Fruit fly (Drosophila melanogaster) whole organism, embryonic: ENCODE measurements around the gene CG10274.

ENCODE experiments used
- Ada2b ChIP-seq: fragments of 200-800 bp; sonication (Bioruptor generic); IDR thresholded peaks from 2 replicates; pipeline ENCODE4 v1.3.6; 2022; ENCODE audit warnings: missing biosample characterization, missing genetic modification characterization
- CG10654 ChIP-seq: fragments of 200-800 bp; sonication (Bioruptor generic); optimal IDR thresholded peaks from 2 replicates; lab custom pipeline; 2016; ENCODE audit warnings: missing biosample characterization, missing genetic modification characterization
- CG10959 ChIP-seq: fragments of 200-800 bp; sonication (Bioruptor generic); IDR thresholded peaks from 2 replicates; pipeline ENCODE4 v1.3.6; 2022; ENCODE audit warnings: missing biosample characterization, missing genetic modification characterization
- CG13287 ChIP-seq: fragments of 200-800 bp; sonication (Bioruptor generic); IDR thresholded peaks from 2 replicates; pipeline ENCODE4 v1.3.6; 2022; ENCODE audit warnings: missing biosample characterization, missing genetic modification characterization; ENCODE audit not compliant: partially characterized antibody
- CG1647 ChIP-seq: fragments of 200-800 bp; sonication (Bioruptor generic); optimal IDR thresholded peaks from 3 replicates; lab custom pipeline; 2016; ENCODE audit warnings: missing biosample characterization, missing genetic modification characterization
- CG16813 ChIP-seq: fragments of 200-800 bp; sonication (Bioruptor generic); IDR thresholded peaks from 3 replicates; pipeline ENCODE4 v1.3.6; 2022; ENCODE audit warnings: missing biosample characterization, missing genetic modification characterization; ENCODE audit not compliant: partially characterized antibody
- CG16815 ChIP-seq: fragments of 200-800 bp; sonication (Bioruptor generic); optimal IDR thresholded peaks from 3 replicates; lab custom pipeline; 2017; ENCODE audit warnings: missing biosample characterization, mild to moderate bottlenecking, missing genetic modification characterization
- CG17328 ChIP-seq: fragments of 200-800 bp; sonication (Bioruptor generic); IDR thresholded peaks from 2 replicates; pipeline ENCODE4 v1.3.6; 2022; ENCODE audit warnings: missing biosample characterization, missing genetic modification characterization
- CG1792 ChIP-seq: fragments of 200-800 bp; sonication (Bioruptor generic); optimal IDR thresholded peaks from 2 replicates; lab custom pipeline; 2016; ENCODE audit warnings: missing biosample characterization, missing genetic modification characterization
- CG18619 ChIP-seq: fragments of 200-800 bp; sonication (Bioruptor generic); optimal IDR thresholded peaks from 3 replicates; lab custom pipeline; 2017; ENCODE audit warnings: missing biosample characterization, mild to moderate bottlenecking, missing genetic modification characterization
- CG2116 ChIP-seq: fragments of 200-800 bp; sonication (Bioruptor generic); optimal IDR thresholded peaks from 3 replicates; lab custom pipeline; 2018; ENCODE audit warnings: missing biosample characterization, mild to moderate bottlenecking, missing genetic modification characterization
- CG2120 ChIP-seq: fragments of 200-800 bp; sonication (Bioruptor generic); optimal IDR thresholded peaks from 3 replicates; lab custom pipeline; 2016; ENCODE audit warnings: missing biosample characterization, missing genetic modification characterization
- CG2202 ChIP-seq: fragments of 200-800 bp; sonication (Bioruptor generic); optimal IDR thresholded peaks from 2 replicates; lab custom pipeline; 2018; ENCODE audit warnings: missing biosample characterization, mild to moderate bottlenecking, missing genetic modification characterization
- CG2875 ChIP-seq: fragments of 200-800 bp; sonication (Bioruptor generic); optimal IDR thresholded peaks from 2 replicates; lab custom pipeline; 2017; ENCODE audit warnings: missing biosample characterization, mild to moderate bottlenecking, missing genetic modification characterization, missing genetic modification reagents
- CG3163 ChIP-seq: fragments of 200-800 bp; sonication (Bioruptor generic); optimal IDR thresholded peaks from 3 replicates; lab custom pipeline; 2016; ENCODE audit warnings: missing biosample characterization, missing genetic modification characterization
- CG6689 ChIP-seq: fragments of 200-800 bp; sonication (Bioruptor generic); IDR thresholded peaks from 2 replicates; pipeline ENCODE4 v1.3.6; 2022; ENCODE audit warnings: missing biosample characterization, missing genetic modification characterization
- CG7786 ChIP-seq: fragments of 200-800 bp; sonication (Bioruptor generic); optimal IDR thresholded peaks from 2 replicates; lab custom pipeline; 2016; ENCODE audit warnings: missing biosample characterization, missing genetic modification characterization
- Chrac-16 ChIP-seq: fragments of 200-800 bp; sonication (Bioruptor generic); optimal IDR thresholded peaks from 3 replicates; lab custom pipeline; 2016; ENCODE audit warnings: missing biosample characterization, missing genetic modification characterization
- E2f1 ChIP-seq: fragments of 200-800 bp; sonication (Bioruptor generic); IDR thresholded peaks from 2 replicates; pipeline ENCODE4 v1.3.6; 2022; ENCODE audit warnings: missing biosample characterization, missing genetic modification characterization
- ERR ChIP-seq: fragments of 200-800 bp; sonication (Bioruptor generic); optimal IDR thresholded peaks from 2 replicates; lab custom pipeline; 2016; ENCODE audit warnings: missing biosample characterization, missing genetic modification characterization
- Ets65A ChIP-seq: fragments of 200-800 bp; sonication (Bioruptor generic); peaks from one replicate; lab custom pipeline; 2016; ENCODE audit warnings: missing biosample characterization, missing genetic modification characterization
- Hr78 ChIP-seq, 2 experiments: fragments of 200-800 bp in 1 of 2; fragments of >200 bp in 1 of 2; sonication (Bioruptor generic) in 1 of 2; optimal IDR thresholded peaks; 2 replicates each; lab custom pipeline; 2017 to 2019; ENCODE audit warnings: missing biosample characterization in 2 of 2, missing genetic modification characterization in 2 of 2, mild to moderate bottlenecking in 1 of 2, moderate library complexity in 1 of 2
- MBD-R2 ChIP-seq: fragments of 200-800 bp; sonication (Bioruptor generic); IDR thresholded peaks from 2 replicates; pipeline ENCODE4 v1.3.6; 2022; ENCODE audit warnings: missing biosample characterization, missing genetic modification characterization
- Max ChIP-seq: fragments of 200-800 bp; sonication (Bioruptor generic); optimal IDR thresholded peaks from 2 replicates; lab custom pipeline; 2016; ENCODE audit warnings: missing biosample characterization, mild to moderate bottlenecking, missing genetic modification characterization
- Myb ChIP-seq: fragments of 200-800 bp; sonication (Bioruptor generic); optimal IDR thresholded peaks from 2 replicates; lab custom pipeline; 2016; ENCODE audit warnings: missing biosample characterization, missing genetic modification characterization
- NC2β ChIP-seq: fragments of 200-800 bp; sonication (Bioruptor generic); optimal IDR thresholded peaks from 2 replicates; lab custom pipeline; 2016; ENCODE audit warnings: missing biosample characterization, missing genetic modification characterization
- Side ChIP-seq: fragments of 200-800 bp; sonication (Bioruptor generic); optimal IDR thresholded peaks from 2 replicates; lab custom pipeline; 2016; ENCODE audit warnings: missing biosample characterization, missing genetic modification characterization
- bcd ChIP-seq: fragments of 200-800 bp; sonication (Bioruptor generic); optimal IDR thresholded peaks from 2 replicates; lab custom pipeline; 2017; ENCODE audit warnings: missing biosample characterization, mild to moderate bottlenecking, missing genetic modification characterization
- bigmax ChIP-seq: fragments of 200-800 bp; sonication (Bioruptor generic); optimal IDR thresholded peaks from 2 replicates; lab custom pipeline; 2018; ENCODE audit warnings: missing biosample characterization, mild to moderate bottlenecking, missing genetic modification characterization
- btn ChIP-seq: fragments of 200-800 bp; sonication (Bioruptor generic); optimal IDR thresholded peaks from 2 replicates; lab custom pipeline; 2016; ENCODE audit warnings: missing biosample characterization, missing genetic modification characterization
- crol ChIP-seq: fragments of 200-800 bp; sonication (Bioruptor generic); IDR thresholded peaks from 2 replicates; pipeline ENCODE4 v1.3.6; 2022; ENCODE audit warnings: missing biosample characterization, missing genetic modification characterization
- da ChIP-seq: fragments of 200-800 bp; sonication (Bioruptor generic); optimal IDR thresholded peaks from 2 replicates; lab custom pipeline; 2016; ENCODE audit warnings: missing biosample characterization, missing genetic modification characterization
- dmrt99B ChIP-seq: fragments of 200-800 bp; sonication (Bioruptor generic); optimal IDR thresholded peaks from 2 replicates; lab custom pipeline; 2018; ENCODE audit warnings: missing biosample characterization, mild to moderate bottlenecking, missing genetic modification characterization, moderate library complexity
- dysf ChIP-seq: fragments of 200-800 bp; sonication (Bioruptor generic); IDR thresholded peaks from 3 replicates; pipeline ENCODE4 v1.3.6; 2022; ENCODE audit warnings: missing biosample characterization, missing genetic modification characterization
- gce ChIP-seq: fragments of 200-800 bp; sonication (Bioruptor generic); IDR thresholded peaks from 3 replicates; pipeline ENCODE4 v1.3.6; 2022; ENCODE audit warnings: missing biosample characterization, missing genetic modification characterization
- grn ChIP-seq: fragments of 200-800 bp; sonication (Bioruptor generic); optimal IDR thresholded peaks from 3 replicates; lab custom pipeline; 2017; ENCODE audit warnings: missing biosample characterization, missing genetic modification characterization
- ind ChIP-seq: fragments of 200-800 bp; sonication (Bioruptor generic); optimal IDR thresholded peaks from 3 replicates; lab custom pipeline; 2016; ENCODE audit warnings: missing biosample characterization, missing genetic modification characterization
- jumu ChIP-seq: fragments of 200-800 bp; sonication (Bioruptor generic); optimal IDR thresholded peaks from 3 replicates; lab custom pipeline; 2016; ENCODE audit warnings: missing biosample characterization, missing genetic modification characterization
- mam ChIP-seq: fragments of 200-800 bp; sonication (Bioruptor generic); optimal IDR thresholded peaks from 3 replicates; lab custom pipeline; 2016; ENCODE audit warnings: missing biosample characterization, missing genetic modification characterization
- prd ChIP-seq, 3 experiments: fragments of >200 bp in 2 of 3; fragments of 200-800 bp in 1 of 3; sonication (Bioruptor generic) in 1 of 3; optimal IDR thresholded peaks in 2 of 3; IDR thresholded peaks in 1 of 3; 2 replicates in 2 of 3; 3 replicates in 1 of 3; pipeline versions ENCODE4 v1.3.6 to Lab custom; 2017 to 2022; ENCODE audit warnings: missing biosample characterization in 1 of 3, missing genetic modification characterization in 1 of 3
- pzg ChIP-seq: fragments of 200-800 bp; sonication (Bioruptor generic); optimal IDR thresholded peaks from 3 replicates; lab custom pipeline; 2018; ENCODE audit warnings: missing biosample characterization, mild to moderate bottlenecking, missing genetic modification characterization, moderate library complexity
- repo ChIP-seq: fragments of 200-800 bp; sonication (Bioruptor generic); optimal IDR thresholded peaks from 2 replicates; lab custom pipeline; 2016; ENCODE audit warnings: missing biosample characterization, missing genetic modification characterization
- sens-2 ChIP-seq: fragments of 200-800 bp; sonication (Bioruptor generic); IDR thresholded peaks from 2 replicates; pipeline ENCODE4 v1.3.6; 2022; ENCODE audit warnings: missing biosample characterization, missing genetic modification characterization
- sim ChIP-seq: fragments of 200-800 bp; sonication (Bioruptor generic); IDR thresholded peaks from 2 replicates; pipeline ENCODE4 v1.3.6; 2022; ENCODE audit warnings: missing biosample characterization, missing genetic modification characterization
- sqz ChIP-seq: fragments of 200-800 bp; sonication (Bioruptor generic); optimal IDR thresholded peaks from 3 replicates; lab custom pipeline; 2018; ENCODE audit warnings: missing biosample characterization, mild to moderate bottlenecking, missing genetic modification characterization
- trem ChIP-seq: fragments of 200-800 bp; optimal IDR thresholded peaks from 3 replicates; lab custom pipeline; 2019; ENCODE audit warnings: missing biosample characterization, mild to moderate bottlenecking, missing genetic modification characterization, moderate library complexity
- ttk ChIP-seq: fragments of 200-800 bp; sonication (Bioruptor generic); IDR thresholded peaks from 2 replicates; pipeline ENCODE4 v2.1.2; 2022; ENCODE audit warnings: missing biosample characterization, missing genetic modification characterization
- tup ChIP-seq: fragments of 200-800 bp; sonication (Bioruptor generic); optimal IDR thresholded peaks from 2 replicates; lab custom pipeline; 2016; ENCODE audit warnings: missing biosample characterization, mild to moderate bottlenecking, missing genetic modification characterization, moderate library complexity
- twi ChIP-seq: fragments of 200-800 bp; optimal IDR thresholded peaks from 2 replicates; lab custom pipeline; 2019; ENCODE audit warnings: missing biosample characterization, mild to moderate bottlenecking, missing genetic modification characterization, moderate library complexity
- z ChIP-seq: fragments of 200-800 bp; sonication (Bioruptor generic); IDR thresholded peaks from 3 replicates; pipeline ENCODE4 v1.3.6; 2022; ENCODE audit warnings: missing biosample characterization, missing genetic modification characterization

The CG10274 gene

DNA sequence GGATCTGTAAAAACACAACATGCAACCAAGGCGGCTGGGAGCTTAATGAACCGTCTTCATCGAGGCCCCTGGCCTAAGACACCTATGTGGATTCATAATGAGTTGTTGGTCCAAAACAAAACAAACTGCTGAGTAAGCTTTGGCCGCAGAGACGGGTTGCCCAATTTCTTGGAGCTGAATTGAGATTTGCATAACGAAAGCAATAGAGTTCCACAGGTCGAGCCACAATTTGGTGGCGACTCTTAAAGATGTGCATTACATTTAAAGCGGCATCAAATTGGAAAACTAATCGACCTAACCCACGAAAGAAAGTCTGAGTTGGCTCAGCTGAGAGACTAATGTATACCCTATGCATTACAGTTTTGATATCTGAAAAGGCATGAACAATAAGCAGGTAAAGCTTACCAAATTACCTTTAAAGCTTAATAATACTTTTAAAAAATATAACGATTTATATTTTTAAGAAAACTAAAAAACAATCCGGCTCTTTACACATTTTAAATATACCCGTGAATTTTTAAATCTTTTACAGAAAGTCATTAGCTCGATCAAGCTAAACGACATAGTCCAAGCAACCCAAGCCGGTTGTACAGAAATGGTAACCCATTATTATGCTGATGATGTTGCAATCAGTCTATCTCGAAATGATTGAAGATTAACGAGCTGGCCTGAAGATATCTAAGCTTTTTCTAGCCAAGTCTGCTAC, 24.1 kb downstream of the CG10274 start, which contains the start of gene CG13297 (continued):
- TF ChIP-seq CG16813 (no peak), bcd (GFP tag; lab: Kevin White, UChicago) (peak; percentile 41), repo (no peak), CG7786 (no peak), sens-2 (GFP tag; lab: Robert Waterston, UW) (no peak), CG1792 (GFP tag; lab: Kevin White, UChicago) (no peak), CG6689 (GFP tag; lab: Robert Waterston, UW) (peak; percentile 66), CG2116 (no peak), CG16815 (GFP tag; lab: Kevin White, UChicago) (no peak), sim (no peak), dysf (peak; percentile 57; the same call in 2 of the 3 replicates), CG13287 (no peak), grn (peak; percentile 76), jumu (GFP tag; lab: Kevin White, UChicago) (no peak), CG2202 (tag; lab: Kevin White, UChicago) (no peak), trem (peak; percentile 33), Chrac-16 (no peak), Max (peak; percentile 19), Side (no peak), CG3163 (GFP tag; lab: Kevin White, UChicago) (no peak), pzg (GFP tag; lab: Kevin White, UChicago) (no peak), CG10959 (GFP tag; lab: Robert Waterston, UW) (no peak), bigmax (GFP tag; lab: Kevin White, UChicago) (no peak), CG18619 (no peak), CG17328 (GFP tag; lab: Robert Waterston, UW) (no peak), z (GFP tag; lab: Robert Waterston, UW) (no peak), Myb (GFP tag; lab: Kevin White, UChicago) (no peak), CG10654 (GFP tag; lab: Kevin White, UChicago) (peak; percentile 19), mam (GFP tag; lab: Kevin White, UChicago) (no peak), CG2875 (no peak), twi (tag; lab: Kevin White, UChicago) (no peak), gce (GFP tag; lab: Robert Waterston, UW) (no peak), ttk (GFP tag; lab: Robert Waterston, UW) (peak; percentile 39; the same call in 1 of the 2 replicates), NC2β (GFP tag; lab: Kevin White, UChicago) (no peak), dmrt99B (tag; lab: Kevin White, UChicago) (peak; percentile 88), prd (optimal IDR thresholded peaks at IDR 0.05; lab: Kevin White, UChicago) (no peak), prd (GFP tag; IDR thresholded peaks at IDR 0.05; lab: Robert Waterston, UW) (peak; percentile 59; the same call in 2 of the 3 replicates), Ada2b (GFP tag; lab: Robert Waterston, UW) (0 out of 2 replicates have a peak, but pooled peaks have one; percentile 30), MBD-R2 (GFP tag; lab: Robert Waterston, UW) (no peak), sqz (GFP tag; lab: Kevin White, UChicago) (peak; percentile 35), E2f1 (GFP tag; lab: Robert Waterston, UW) (peak; percentile 44; the same call in 1 of the 2 replicates), Hr78 (GFP tag; optimal IDR thresholded peaks at IDR 0.05; lab: Kevin White, UChicago) (peak in 1 of 2 experiments; percentile 76), btn (GFP tag; lab: Kevin White, UChicago) (no peak), da (GFP tag; lab: Kevin White, UChicago) (no peak), ERR (GFP tag; lab: Kevin White, UChicago) (no peak), tup (no peak), CG1647 (GFP tag; lab: Kevin White, UChicago) (no peak), ind (peak; percentile 45), CG2120 (GFP tag; lab: Kevin White, UChicago) (no peak), Ets65A (GFP tag; lab: Kevin White, UChicago) (no peak), crol (GFP tag; lab: Robert Waterston, UW) (no peak)
